Worm (Caenorhabditis elegans) whole organism, L2 larva: ENCODE measurements around the gene F58F12.1.
A peak's percentile ranks its signal among the peaks of the same experiment; 100 is the strongest.

Source experiments
- C34F6.9 ChIP-seq: fragments of 150-350 bp; optimal IDR thresholded peaks from 2 replicates; lab custom pipeline; 2014; ENCODE audit warnings: missing biosample characterization, missing genetic modification characterization
- F13H6.1 ChIP-seq: sonication (generic microtip); optimal IDR thresholded peaks from 2 replicates; lab custom pipeline; 2016; ENCODE audit warnings: missing genetic modification characterization, missing compliant biosample characterization
- R02D3.7 ChIP-seq: fragments of 150-350 bp; optimal IDR thresholded peaks from 2 replicates; lab custom pipeline; 2014; ENCODE audit warnings: missing biosample characterization, missing genetic modification characterization
- Y55F3AM.14 ChIP-seq: fragments of 200-800 bp; sonication (Bioruptor generic); optimal IDR thresholded peaks from 2 replicates; lab custom pipeline; 2018; ENCODE audit warnings: mild to moderate bottlenecking, missing genetic modification characterization, missing compliant biosample characterization
- ZK546.5 ChIP-seq: sonication (generic microtip); optimal IDR thresholded peaks from 2 replicates; lab custom pipeline; 2017; ENCODE audit warnings: missing biosample characterization, missing genetic modification characterization
- alr-1 ChIP-seq: fragments of 150-350 bp; optimal IDR thresholded peaks from 2 replicates; lab custom pipeline; 2014; ENCODE audit warnings: missing biosample characterization, missing genetic modification characterization
- aly-2 ChIP-seq: fragments of 150-350 bp; optimal IDR thresholded peaks from 2 replicates; lab custom pipeline; 2014; ENCODE audit warnings: missing biosample characterization, missing genetic modification characterization
- ama-1 ChIP-seq: fragments of 150-350 bp; optimal IDR thresholded peaks from 2 replicates; lab custom pipeline; 2018; ENCODE audit warnings: inconsistent platforms
- ceh-16 ChIP-seq: fragments of 150-350 bp; optimal IDR thresholded peaks from 2 replicates; lab custom pipeline; 2014; ENCODE audit warnings: missing biosample characterization, missing genetic modification characterization
- crh-2 ChIP-seq: sonication (generic microtip); optimal IDR thresholded peaks from 2 replicates; lab custom pipeline; 2017; ENCODE audit warnings: missing biosample characterization, missing genetic modification characterization
- dmd-4 ChIP-seq: sonication (generic microtip); optimal IDR thresholded peaks from 2 replicates; lab custom pipeline; 2017; ENCODE audit warnings: missing biosample characterization, missing genetic modification characterization
- elt-1 ChIP-seq: fragments of 150-350 bp; optimal IDR thresholded peaks from 2 replicates; lab custom pipeline; 2014; ENCODE audit warnings: missing biosample characterization, missing genetic modification characterization
- elt-3 ChIP-seq: sonication (generic microtip); optimal IDR thresholded peaks from 2 replicates; lab custom pipeline; 2017; ENCODE audit warnings: missing biosample characterization, missing genetic modification characterization
- fos-1 ChIP-seq: fragments of 150-350 bp; optimal IDR thresholded peaks from 2 replicates; lab custom pipeline; 2014; ENCODE audit warnings: missing biosample characterization, missing genetic modification characterization
- gmeb-1 ChIP-seq: fragments of 150-350 bp; optimal IDR thresholded peaks from 2 replicates; lab custom pipeline; 2014; ENCODE audit warnings: missing biosample characterization, missing genetic modification characterization
- lin-11 ChIP-seq: fragments of 150-350 bp; sonication (generic microtip); optimal IDR thresholded peaks from 2 replicates; lab custom pipeline; 2014; ENCODE audit warnings: missing biosample characterization, missing genetic modification characterization, inconsistent platforms, mixed read lengths
- lin-39 ChIP-seq: fragments of 150-350 bp; optimal IDR thresholded peaks from 2 replicates; lab custom pipeline; 2014; ENCODE audit warnings: missing biosample characterization, missing genetic modification reagents, missing genetic modification characterization
- lsy-2 ChIP-seq, 2 experiments: fragments of 150-350 bp in 1 of 2; sonication (generic microtip) in 1 of 2; optimal IDR thresholded peaks; 2 replicates each; lab custom pipeline; 2014 to 2017; ENCODE audit warnings: missing biosample characterization in 2 of 2, missing genetic modification characterization in 2 of 2
- mab-5 ChIP-seq: fragments of 150-350 bp; optimal IDR thresholded peaks from 2 replicates; lab custom pipeline; 2014; ENCODE audit warnings: missing biosample characterization, missing genetic modification characterization
- mbf-1 ChIP-seq: sonication (generic microtip); optimal IDR thresholded peaks from 2 replicates; lab custom pipeline; 2017; ENCODE audit warnings: missing biosample characterization, missing genetic modification characterization
- mdl-1 ChIP-seq, 2 experiments: fragments of 150-350 bp in 1 of 2; sonication (generic microtip) in 1 of 2; optimal IDR thresholded peaks; 2 replicates each; lab custom pipeline; 2017; ENCODE audit warnings: missing biosample characterization in 2 of 2, missing genetic modification characterization in 2 of 2
- nhr-10 ChIP-seq: sonication (generic microtip); optimal IDR thresholded peaks from 2 replicates; lab custom pipeline; 2017; ENCODE audit warnings: missing biosample characterization, missing genetic modification characterization
- nhr-11 ChIP-seq: fragments of 150-350 bp; optimal IDR thresholded peaks from 2 replicates; lab custom pipeline; 2014; ENCODE audit warnings: missing biosample characterization, missing genetic modification characterization
- nhr-12 ChIP-seq: fragments of 150-350 bp; optimal IDR thresholded peaks from 2 replicates; lab custom pipeline; 2014; ENCODE audit warnings: missing biosample characterization, missing genetic modification characterization
- nhr-129 ChIP-seq: fragments of 150-350 bp; optimal IDR thresholded peaks from 2 replicates; lab custom pipeline; 2014; ENCODE audit warnings: missing biosample characterization, missing genetic modification characterization
- nhr-23 ChIP-seq: fragments of 150-350 bp; optimal IDR thresholded peaks from 2 replicates; lab custom pipeline; 2014; ENCODE audit warnings: missing biosample characterization, missing genetic modification reagents, missing genetic modification characterization
- nhr-237 ChIP-seq: fragments of 150-350 bp; optimal IDR thresholded peaks from 2 replicates; lab custom pipeline; 2014; ENCODE audit warnings: missing biosample characterization, missing genetic modification characterization
- nhr-25 ChIP-seq: fragments of 150-350 bp; sonication (generic microtip); optimal IDR thresholded peaks from 3 replicates; lab custom pipeline; 2014; ENCODE audit warnings: missing biosample characterization, missing genetic modification characterization
- peb-1 ChIP-seq: fragments of 150-350 bp; optimal IDR thresholded peaks from 2 replicates; lab custom pipeline; 2014; ENCODE audit warnings: missing biosample characterization, missing genetic modification characterization
- skn-1 ChIP-seq: sonication (generic microtip); optimal IDR thresholded peaks from 2 replicates; lab custom pipeline; 2017; ENCODE audit warnings: missing biosample characterization, missing genetic modification characterization
- snpc-4 ChIP-seq: fragments of 150-350 bp; optimal IDR thresholded peaks from 2 replicates; lab custom pipeline; 2014; ENCODE audit warnings: missing biosample characterization, missing genetic modification characterization
- unc-39 ChIP-seq: fragments of 150-350 bp; optimal IDR thresholded peaks from 2 replicates; lab custom pipeline; 2014; ENCODE audit warnings: missing biosample characterization, missing genetic modification characterization
- unc-62 ChIP-seq: fragments of 150-350 bp; optimal IDR thresholded peaks from 2 replicates; lab custom pipeline; 2014; ENCODE audit warnings: missing biosample characterization, missing genetic modification reagents, missing genetic modification characterization
- zag-1 ChIP-seq: fragments of 150-350 bp; optimal IDR thresholded peaks from 2 replicates; lab custom pipeline; 2014; ENCODE audit warnings: missing biosample characterization, missing genetic modification characterization
- ztf-1 ChIP-seq: fragments of 200-800 bp; sonication (Bioruptor generic); conservative IDR thresholded peaks from 2 replicates; pipeline ENCODE4 v1.3.6; 2022; ENCODE audit warnings: missing genetic modification characterization, missing compliant biosample characterization
- ztf-11 ChIP-seq: sonication (generic microtip); optimal IDR thresholded peaks from 2 replicates; lab custom pipeline; 2017; ENCODE audit warnings: missing biosample characterization, missing genetic modification characterization
- ztf-4 ChIP-seq: fragments of 150-350 bp; optimal IDR thresholded peaks from 2 replicates; lab custom pipeline; 2014; ENCODE audit warnings: missing biosample characterization, missing genetic modification characterization

The F58F12.1 gene

ce11 chrII:6371003-6371402 lies 12.4 kb upstream of the F58F12.1 start, which contains the start of gene lin-23:
Gene lin-23, plus strand, starts transcription at chrII:6371303.
- no peak for TF ChIP-seq mab-5 (tag; lab: Kevin White, UChicago)
- TF ChIP-seq ceh-16 (tag; lab: Kevin White, UChicago), result no peak
- no peak for TF ChIP-seq nhr-10 (tag; lab: Kevin White, UChicago)
- no peak for TF ChIP-seq dmd-4 (tag; lab: Kevin White, UChicago)
- no peak for TF ChIP-seq peb-1 (tag; lab: Kevin White, UChicago)
- no peak for TF ChIP-seq snpc-4 (tag; lab: Kevin White, UChicago)
- TF ChIP-seq nhr-25 (tag; lab: Kevin White, UChicago), result no peak
- no peak for TF ChIP-seq crh-2 (tag; lab: Kevin White, UChicago)
- TF ChIP-seq nhr-12, result no peak
- no peak for TF ChIP-seq ztf-1 (GFP tag; lab: Robert Waterston, UW)
- no peak for TF ChIP-seq ztf-4 (tag; lab: Kevin White, UChicago)
- TF ChIP-seq nhr-129 (tag; lab: Kevin White, UChicago), result no peak
- TF ChIP-seq nhr-237, result no peak
- no peak for TF ChIP-seq nhr-11 (tag; lab: Kevin White, UChicago)
- TF ChIP-seq lin-39, result no peak
- no peak for TF ChIP-seq mdl-1 (tag; optimal IDR thresholded peaks at IDR 0.05; lab: Kevin White, UChicago)
- TF ChIP-seq nhr-23 (tag; lab: Kevin White, UChicago), result no peak
- no peak for TF ChIP-seq ZK546.5
- TF ChIP-seq C34F6.9, result no peak
- no peak for TF ChIP-seq elt-3 (tag; lab: Kevin White, UChicago)
- TF ChIP-seq, all 48 proteins: peak for 0

- no peak for TF ChIP-seq elt-3 (tag; lab: Kevin White, UChicago)
- no peak for TF ChIP-seq alr-1
- TF ChIP-seq unc-39, result no peak
- TF ChIP-seq nhr-23 (tag; lab: Kevin White, UChicago), result no peak
- no peak for TF ChIP-seq R02D3.7
- TF ChIP-seq ama-1 (lab: Kevin White, UChicago), result no peak
- no peak for TF ChIP-seq unc-62 (GFP tag; lab: Kevin White, UChicago)
- TF ChIP-seq skn-1 (tag; lab: Kevin White, UChicago), result no peak
These were observed 10.1 kb upstream of the F58F12.1 start for ce11 chrII:6373361-6373760.

- TF ChIP-seq snpc-4 (tag; lab: Kevin White, UChicago) (no peak), ama-1 (lab: Kevin White, UChicago) (peak; percentile 40), dmd-4 (tag; lab: Kevin White, UChicago) (no peak), Y55F3AM.14 (no peak), lsy-2 (tag; optimal IDR thresholded peaks at IDR 0.05; lab: Kevin White, UChicago) (peak in 1 of 2 experiments; percentile 13), gmeb-1 (tag; lab: Kevin White, UChicago) (peak; percentile 18), skn-1 (tag; lab: Kevin White, UChicago) (no peak), alr-1 (no peak), elt-3 (tag; lab: Kevin White, UChicago) (no peak), C34F6.9 (no peak), aly-2 (no peak), fos-1 (tag; lab: Kevin White, UChicago) (peak; percentile 43), lin-39 (no peak), lin-11 (no peak), zag-1 (tag; lab: Kevin White, UChicago) (no peak), nhr-25 (tag; lab: Kevin White, UChicago) (no peak), crh-2 (tag; lab: Kevin White, UChicago) (peak; percentile 40), ztf-1 (GFP tag; lab: Robert Waterston, UW) (no peak), nhr-129 (tag; lab: Kevin White, UChicago) (peak; percentile 24), ztf-11 (no peak), nhr-11 (tag; lab: Kevin White, UChicago) (no peak)
These were observed 8.8 kb upstream of the F58F12.1 start for ce11 chrII:6374646-6375045.

- TF ChIP-seq alr-1, result no peak
- TF ChIP-seq nhr-10 (tag; lab: Kevin White, UChicago), result no peak
- no peak for TF ChIP-seq ZK546.5
- TF ChIP-seq elt-1 (tag; lab: Kevin White, UChicago), result no peak
- no peak for TF ChIP-seq F13H6.1 (tag; lab: Kevin White, UChicago)
- TF ChIP-seq mbf-1 (tag; lab: Kevin White, UChicago), result no peak
These were observed 6.8 kb upstream of the F58F12.1 start for ce11 chrII:6376693-6377092.
